Fruit fly (Drosophila melanogaster) whole organism, prepupa: ENCODE results near the gene CG11760.

Experiments
- CG10669 ChIP-seq: fragments of 200-800 bp; sonication (Bioruptor generic); optimal IDR thresholded peaks from 3 replicates; lab custom pipeline; 2018; ENCODE audit warnings: missing biosample characterization, mild to moderate bottlenecking, missing genetic modification characterization, moderate library complexity
- CG11762 ChIP-seq: fragments of 200-800 bp; sonication (Bioruptor generic); optimal IDR thresholded peaks from 3 replicates; lab custom pipeline; 2016; ENCODE audit warnings: missing biosample characterization, missing genetic modification characterization; ENCODE audit not compliant: insufficient read depth
- CG11902 ChIP-seq: fragments of 200-800 bp; sonication (Bioruptor generic); optimal IDR thresholded peaks from 3 replicates; lab custom pipeline; 2016; ENCODE audit warnings: missing biosample characterization, missing genetic modification characterization
- CG1621 ChIP-seq: fragments of 200-800 bp; sonication (Bioruptor generic); optimal IDR thresholded peaks from 3 replicates; lab custom pipeline; 2018; ENCODE audit warnings: missing biosample characterization, mild to moderate bottlenecking, missing genetic modification characterization
- CG16779 ChIP-seq: fragments of 200-800 bp; sonication (Bioruptor generic); optimal IDR thresholded peaks from 3 replicates; lab custom pipeline; 2017; ENCODE audit warnings: missing biosample characterization, mild to moderate bottlenecking, missing genetic modification characterization
- CG3032 ChIP-seq: fragments of 200-800 bp; optimal IDR thresholded peaks from 2 replicates; lab custom pipeline; 2019; ENCODE audit warnings: missing biosample characterization, mild to moderate bottlenecking, missing genetic modification characterization, moderate library complexity
- CG31627 ChIP-seq: fragments of 200-800 bp; sonication (Bioruptor generic); optimal IDR thresholded peaks from 3 replicates; lab custom pipeline; 2016; ENCODE audit warnings: missing biosample characterization, missing genetic modification characterization
- CG32006 ChIP-seq: fragments of 200-800 bp; sonication (Bioruptor generic); optimal IDR thresholded peaks from 3 replicates; lab custom pipeline; 2017; ENCODE audit warnings: missing biosample characterization, mild to moderate bottlenecking, missing genetic modification characterization
- CG34406 ChIP-seq: fragments of 200-800 bp; sonication (Bioruptor generic); optimal IDR thresholded peaks from 3 replicates; lab custom pipeline; 2016; ENCODE audit warnings: missing biosample characterization, missing genetic modification characterization
- CG3919 ChIP-seq: fragments of 200-800 bp; sonication (Bioruptor generic); optimal IDR thresholded peaks from 3 replicates; lab custom pipeline; 2016; ENCODE audit warnings: missing biosample characterization, missing genetic modification characterization
- CG4318 ChIP-seq: fragments of 200-800 bp; sonication (Bioruptor generic); optimal IDR thresholded peaks from 3 replicates; lab custom pipeline; 2017; ENCODE audit warnings: missing biosample characterization, mild to moderate bottlenecking, missing genetic modification characterization
- CG6163 ChIP-seq: fragments of 200-800 bp; sonication (Bioruptor generic); IDR thresholded peaks from 3 replicates; pipeline ENCODE4 v1.3.6; 2022; ENCODE audit warnings: missing biosample characterization, missing genetic modification characterization
- CG6276 ChIP-seq: fragments of 200-800 bp; sonication (Bioruptor generic); optimal IDR thresholded peaks from 2 replicates; lab custom pipeline; 2017; ENCODE audit warnings: missing biosample characterization, mild to moderate bottlenecking, missing genetic modification characterization
- CG6792 ChIP-seq: fragments of 200-800 bp; sonication (Bioruptor generic); optimal IDR thresholded peaks from 3 replicates; lab custom pipeline; 2016; ENCODE audit warnings: missing biosample characterization, missing genetic modification characterization
- CG6808 ChIP-seq: fragments of 200-800 bp; sonication (Bioruptor generic); optimal IDR thresholded peaks from 3 replicates; lab custom pipeline; 2017; ENCODE audit warnings: missing biosample characterization, missing genetic modification characterization, mild to moderate bottlenecking, moderate library complexity, missing genetic modification reagents
- CG6854 ChIP-seq: fragments of 200-800 bp; sonication (Bioruptor generic); optimal IDR thresholded peaks from 2 replicates; lab custom pipeline; 2017; ENCODE audit warnings: missing biosample characterization, mild to moderate bottlenecking, missing genetic modification characterization
- CG7368 ChIP-seq: fragments of 200-800 bp; sonication (Bioruptor generic); optimal IDR thresholded peaks from 3 replicates; lab custom pipeline; 2016; ENCODE audit warnings: missing biosample characterization, missing genetic modification characterization
- CG8119 ChIP-seq: fragments of 200-800 bp; sonication (Bioruptor generic); IDR thresholded peaks from 3 replicates; pipeline ENCODE4 v1.3.6; 2022; ENCODE audit warnings: missing biosample characterization, missing genetic modification characterization
- CG8632 ChIP-seq: fragments of 200-800 bp; sonication (Bioruptor generic); optimal IDR thresholded peaks from 3 replicates; lab custom pipeline; 2016; ENCODE audit warnings: missing biosample characterization, missing genetic modification characterization
- CG9139 ChIP-seq: fragments of 200-800 bp; sonication (Bioruptor generic); optimal IDR thresholded peaks from 3 replicates; lab custom pipeline; 2017; ENCODE audit warnings: missing biosample characterization, mild to moderate bottlenecking, missing genetic modification characterization
- Ets21C ChIP-seq: fragments of 200-800 bp; sonication (Bioruptor generic); optimal IDR thresholded peaks from 3 replicates; lab custom pipeline; 2016; ENCODE audit warnings: missing biosample characterization, missing genetic modification characterization
- Ets96B ChIP-seq: fragments of 200-800 bp; optimal IDR thresholded peaks from 2 replicates; lab custom pipeline; 2019; ENCODE audit warnings: missing biosample characterization, mild to moderate bottlenecking, missing genetic modification characterization, moderate library complexity
- Gug ChIP-seq: fragments of 200-800 bp; sonication (Bioruptor generic); IDR thresholded peaks from 2 replicates; pipeline ENCODE4 v1.3.6; 2022; ENCODE audit warnings: missing biosample characterization, missing genetic modification characterization
- Hr38 ChIP-seq: sonication (Bioruptor generic); optimal IDR thresholded peaks from 2 replicates; lab custom pipeline; 2016; ENCODE audit warnings: missing biosample characterization, missing genetic modification characterization
- Hr39 ChIP-seq: fragments of 200-800 bp; sonication (Bioruptor generic); optimal IDR thresholded peaks from 2 replicates; lab custom pipeline; 2016; ENCODE audit warnings: missing biosample characterization, missing genetic modification characterization
- Smox ChIP-seq: fragments of 200-800 bp; sonication (Bioruptor generic); optimal IDR thresholded peaks from 3 replicates; lab custom pipeline; 2016; ENCODE audit warnings: missing biosample characterization, missing genetic modification characterization
- Sox102F ChIP-seq: fragments of 200-800 bp; sonication (Bioruptor generic); optimal IDR thresholded peaks from 2 replicates; lab custom pipeline; 2016; ENCODE audit warnings: missing biosample characterization, mild to moderate bottlenecking, missing genetic modification characterization
- Sox14 ChIP-seq: fragments of 200-800 bp; sonication (Bioruptor generic); optimal IDR thresholded peaks from 3 replicates; lab custom pipeline; 2016; ENCODE audit warnings: missing biosample characterization, missing genetic modification characterization
- Sox15 ChIP-seq: fragments of 200-800 bp; sonication (Bioruptor generic); optimal IDR thresholded peaks from 3 replicates; lab custom pipeline; 2016; ENCODE audit warnings: missing biosample characterization, missing genetic modification characterization
- achi ChIP-seq: fragments of 200-800 bp; sonication (Bioruptor generic); optimal IDR thresholded peaks from 3 replicates; lab custom pipeline; 2016; ENCODE audit warnings: missing biosample characterization, missing genetic modification characterization
- acj6 ChIP-seq: fragments of 200-800 bp; sonication (Bioruptor generic); optimal IDR thresholded peaks from 3 replicates; lab custom pipeline; 2016; ENCODE audit warnings: missing biosample characterization, missing genetic modification characterization
- dac ChIP-seq: fragments of 200-800 bp; sonication (Bioruptor generic); optimal IDR thresholded peaks from 2 replicates; lab custom pipeline; 2017; ENCODE audit warnings: missing biosample characterization, mild to moderate bottlenecking, missing genetic modification characterization
- eg ChIP-seq: fragments of 200-800 bp; sonication (Bioruptor generic); IDR thresholded peaks from 3 replicates; pipeline ENCODE4 v1.3.6; 2022; ENCODE audit warnings: missing biosample characterization, missing genetic modification characterization
- fd59A ChIP-seq: fragments of 200-800 bp; sonication (Bioruptor generic); optimal IDR thresholded peaks from 2 replicates; lab custom pipeline; 2017; ENCODE audit warnings: missing biosample characterization, mild to moderate bottlenecking, missing genetic modification characterization, missing genetic modification reagents
- fkh ChIP-seq: fragments of 200-800 bp; sonication (Bioruptor generic); optimal IDR thresholded peaks from 3 replicates; lab custom pipeline; 2017; ENCODE audit warnings: missing biosample characterization, mild to moderate bottlenecking, missing genetic modification characterization, moderate library complexity
- lz ChIP-seq: fragments of 200-800 bp; sonication (Bioruptor generic); optimal IDR thresholded peaks from 3 replicates; lab custom pipeline; 2016; ENCODE audit warnings: missing biosample characterization, missing genetic modification characterization
- net ChIP-seq: fragments of 200-800 bp; sonication (Bioruptor generic); optimal IDR thresholded peaks from 3 replicates; lab custom pipeline; 2016; ENCODE audit warnings: missing biosample characterization, missing genetic modification characterization
- pdm3 ChIP-seq: fragments of 200-800 bp; sonication (Bioruptor generic); optimal IDR thresholded peaks from 3 replicates; lab custom pipeline; 2016; ENCODE audit warnings: missing biosample characterization, missing genetic modification characterization
- salr ChIP-seq, 2 experiments: fragments of 200-800 bp; sonication (Bioruptor generic); optimal IDR thresholded peaks; 3 replicates each; lab custom pipeline; 2016 to 2018; ENCODE audit warnings: missing biosample characterization in 2 of 2, missing genetic modification characterization in 2 of 2, mild to moderate bottlenecking in 1 of 2
- spab ChIP-seq: fragments of 200-800 bp; sonication (Bioruptor generic); optimal IDR thresholded peaks from 2 replicates; lab custom pipeline; 2017; ENCODE audit warnings: missing biosample characterization, mild to moderate bottlenecking, missing genetic modification characterization, missing genetic modification reagents
- ss ChIP-seq, 2 experiments: fragments of 200-800 bp; sonication (Bioruptor generic); optimal IDR thresholded peaks; 2 replicates in 1 of 2; 3 replicates in 1 of 2; lab custom pipeline; 2017 to 2018; ENCODE audit warnings: mild to moderate bottlenecking in 2 of 2, missing biosample characterization in 2 of 2, missing genetic modification characterization in 2 of 2, moderate library complexity in 1 of 2
- svp ChIP-seq: fragments of 200-800 bp; sonication (Bioruptor generic); peaks from one replicate; lab custom pipeline; 2016; ENCODE audit warnings: missing biosample characterization, missing genetic modification characterization

CG11760 gene

DNA sequence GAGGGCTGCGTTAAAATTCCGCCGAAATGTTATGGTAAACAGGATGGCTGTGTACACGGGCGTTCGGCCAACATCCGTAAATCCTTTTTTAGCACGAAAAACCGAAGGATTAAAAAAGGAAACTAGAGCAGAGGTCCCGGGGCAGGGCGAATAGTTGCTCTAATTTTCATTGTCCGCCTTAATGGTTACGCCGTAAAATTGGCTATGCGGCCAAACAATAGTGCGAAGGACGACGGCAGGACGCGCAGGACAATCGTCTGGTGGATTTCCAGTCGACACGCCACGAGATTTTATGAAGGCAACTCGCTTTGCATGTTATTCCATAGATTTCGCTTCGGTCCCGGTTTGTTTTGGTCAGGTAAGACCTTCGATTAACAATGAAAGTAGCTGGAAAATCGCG lies 18.3 kb upstream of the CG11760 start:
- TF ChIP-seq CG6276 (GFP tag; lab: Kevin White, UChicago) (no peak), CG34406 (no peak), CG6792 (GFP tag; lab: Kevin White, UChicago) (no peak), dac (GFP tag; lab: Kevin White, UChicago) (no peak), CG3032 (tag; lab: Kevin White, UChicago) (no peak), CG6163 (GFP tag; lab: Robert Waterston, UW) (no peak), Hr38 (GFP tag; lab: Kevin White, UChicago) (no peak), CG8119 (GFP tag; lab: Robert Waterston, UW) (no peak), net (no peak), CG7368 (GFP tag; lab: Kevin White, UChicago) (no peak), CG10669 (no peak), Ets21C (GFP tag; lab: Kevin White, UChicago) (no peak)

dm6 chr3R:8701197-8701596 lies 17.8 kb upstream of the CG11760 start:
- no peak for TF ChIP-seq salr (GFP tag; optimal IDR thresholded peaks at IDR 0.05; lab: Kevin White, UChicago)
- TF ChIP-seq Sox14, result no peak
- TF ChIP-seq ss (GFP tag; optimal IDR thresholded peaks at IDR 0.05; lab: Kevin White, UChicago), result no peak
- TF ChIP-seq Sox15 (GFP tag; lab: Kevin White, UChicago), result no peak
- TF ChIP-seq svp (GFP tag; lab: Kevin White, UChicago), result no peak
- TF ChIP-seq Gug (GFP tag; lab: Robert Waterston, UW), result no peak
- TF ChIP-seq CG3032 (tag; lab: Kevin White, UChicago), result no peak
- TF ChIP-seq CG1621, result no peak
- TF ChIP-seq net, result no peak
- TF ChIP-seq Ets21C (GFP tag; lab: Kevin White, UChicago), result no peak
- no peak for TF ChIP-seq CG7368 (GFP tag; lab: Kevin White, UChicago)
- TF ChIP-seq CG32006 (GFP tag; lab: Kevin White, UChicago), result no peak
- no peak for TF ChIP-seq spab (GFP tag; lab: Kevin White, UChicago)
- TF ChIP-seq CG9139, result no peak
- TF ChIP-seq CG4318 (GFP tag; lab: Kevin White, UChicago), result no peak

- TF ChIP-seq fkh (GFP tag; lab: Kevin White, UChicago) (peak; percentile 28), Sox15 (GFP tag; lab: Kevin White, UChicago) (no peak)
- TF ChIP-seq, all 60 proteins: peak for 1
These were observed 14.3 kb upstream of the CG11760 start for dm6 chr3R:8704669-8705068.

DNA sequence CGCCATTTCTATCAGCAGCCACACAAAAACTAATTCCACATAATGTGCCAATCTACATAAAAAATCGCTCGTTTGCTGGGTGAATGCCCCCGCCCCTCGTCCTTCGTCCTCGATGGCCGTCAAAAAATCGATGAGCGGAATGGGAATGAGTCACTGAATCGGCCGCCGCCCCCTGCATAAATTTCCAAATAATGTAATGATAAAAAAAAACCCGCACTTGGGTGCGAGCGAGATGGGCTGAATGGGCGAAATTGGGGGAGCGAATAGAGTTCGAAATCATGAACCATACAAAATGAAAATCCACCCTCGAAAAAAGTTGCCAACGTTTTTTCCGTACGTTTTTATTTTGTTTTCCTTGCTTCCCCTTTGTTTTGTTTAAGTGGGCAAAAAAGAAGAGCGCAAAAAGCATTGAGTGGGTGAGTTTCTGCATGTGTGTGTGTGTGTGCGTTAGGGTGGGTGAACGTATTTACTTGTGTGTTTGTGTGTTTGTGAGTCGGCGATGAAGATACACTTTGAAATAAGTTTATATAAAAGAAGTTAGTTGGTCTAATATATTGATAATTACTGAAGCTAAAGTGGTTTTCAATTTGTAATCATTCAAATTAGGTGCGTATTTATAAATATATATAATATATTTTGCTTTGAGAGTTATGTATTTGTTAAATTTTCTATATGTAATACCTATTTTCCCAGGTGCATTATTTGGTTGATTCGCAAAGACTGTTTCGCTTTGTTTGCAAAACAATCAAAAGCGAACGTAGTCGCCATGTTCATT lies 13.5 kb upstream of the CG11760 start:
- TF ChIP-seq CG10669, result peak; percentile 47
- TF ChIP-seq spab (GFP tag; lab: Kevin White, UChicago), result peak; percentile 46
- peak; percentile 31 for TF ChIP-seq CG16779 (tag; lab: Kevin White, UChicago)
- peak; percentile 7 for TF ChIP-seq Sox102F (GFP tag; lab: Kevin White, UChicago)
- TF ChIP-seq CG31627 (GFP tag; lab: Kevin White, UChicago), result no peak
- TF ChIP-seq CG11762 (GFP tag; lab: Kevin White, UChicago), result no peak
- 0 out of 3 replicates have a peak, but pooled peaks have one; percentile 20 for TF ChIP-seq CG8119 (GFP tag; lab: Robert Waterston, UW)
- TF ChIP-seq eg (GFP tag; lab: Robert Waterston, UW), result 0 out of 3 replicates have a peak, but pooled peaks have one; percentile 26
- peak; percentile 68; the same call in 2 of the 3 replicates for TF ChIP-seq CG6163 (GFP tag; lab: Robert Waterston, UW)
- peak; percentile 55 for TF ChIP-seq CG6808 (GFP tag; lab: Kevin White, UChicago)
- TF ChIP-seq CG6854, result no peak
- no peak for TF ChIP-seq Hr38 (GFP tag; lab: Kevin White, UChicago)
- peak; percentile 17 for TF ChIP-seq CG3919 (GFP tag; lab: Kevin White, UChicago)
- TF ChIP-seq Sox14, result no peak
- no peak for TF ChIP-seq fd59A (GFP tag; lab: Kevin White, UChicago)
- peak; percentile 12 for TF ChIP-seq svp (GFP tag; lab: Kevin White, UChicago)
- TF ChIP-seq CG9139, result peak; percentile 51
- peak; percentile 6 for TF ChIP-seq CG8632
- peak; percentile 21 for TF ChIP-seq CG34406
- TF ChIP-seq CG32006 (GFP tag; lab: Kevin White, UChicago), result no peak
- peak; percentile 31 for TF ChIP-seq CG6276 (GFP tag; lab: Kevin White, UChicago)
- TF ChIP-seq Ets96B, result peak; percentile 43
- TF ChIP-seq CG11902 (GFP tag; lab: Kevin White, UChicago), result no peak
- no peak for TF ChIP-seq fkh (GFP tag; lab: Kevin White, UChicago)
- TF ChIP-seq Hr39 (GFP tag; lab: Kevin White, UChicago), result no peak
- no peak for TF ChIP-seq pdm3
- TF ChIP-seq acj6, result no peak
- TF ChIP-seq lz (GFP tag; lab: Kevin White, UChicago), result no peak
- TF ChIP-seq Smox, result no peak
- TF ChIP-seq achi (GFP tag; lab: Kevin White, UChicago), result no peak
